Worm (Caenorhabditis elegans) whole organism, early embryonic: ENCODE data around the gene fbxa-13.

ENCODE experiments used
- B0310.2 ChIP-seq: sonication (generic microtip); optimal IDR thresholded peaks from 2 replicates; lab custom pipeline; 2016; ENCODE audit warnings: mild to moderate bottlenecking, missing genetic modification characterization, missing compliant biosample characterization
- F13C5.2 ChIP-seq: sonication (generic microtip); optimal IDR thresholded peaks from 2 replicates; lab custom pipeline; 2017; ENCODE audit warnings: mild to moderate bottlenecking, missing genetic modification characterization, inconsistent platforms, missing compliant biosample characterization
- aly-1 ChIP-seq: sonication (generic microtip); optimal IDR thresholded peaks from 2 replicates; lab custom pipeline; 2016; ENCODE audit warnings: missing genetic modification characterization, missing compliant biosample characterization
- ama-1 ChIP-seq: fragments of 150-350 bp; optimal IDR thresholded peaks from 2 replicates; lab custom pipeline; 2014
- ceh-13 ChIP-seq: fragments of 200-800 bp; sonication (Bioruptor generic); optimal IDR thresholded peaks from 2 replicates; lab custom pipeline; 2018; ENCODE audit warnings: mild to moderate bottlenecking, missing genetic modification characterization, missing compliant biosample characterization
- ceh-36 ChIP-seq: sonication (generic microtip); optimal IDR thresholded peaks from 2 replicates; lab custom pipeline; 2016; ENCODE audit warnings: missing genetic modification characterization, inconsistent platforms, missing compliant biosample characterization
- ets-7 ChIP-seq: sonication (generic microtip); optimal IDR thresholded peaks from 2 replicates; lab custom pipeline; 2016; ENCODE audit warnings: missing genotype, missing genetic modification characterization, missing compliant biosample characterization
- flt-1 ChIP-seq: fragments of 200-800 bp; sonication (Bioruptor generic); IDR thresholded peaks from 2 replicates; pipeline ENCODE4 v1.3.6; 2022; ENCODE audit warnings: missing genetic modification characterization, missing compliant biosample characterization
- hmbx-1 ChIP-seq: sonication (generic microtip); optimal IDR thresholded peaks from 2 replicates; lab custom pipeline; 2016; ENCODE audit warnings: mild to moderate bottlenecking, missing genetic modification characterization, missing compliant biosample characterization
- hmg-4 ChIP-seq: fragments of 200-800 bp; sonication (Bioruptor generic); optimal IDR thresholded peaks from 2 replicates; lab custom pipeline; 2018; ENCODE audit warnings: mild to moderate bottlenecking, missing genetic modification characterization, missing compliant biosample characterization
- hnd-1 ChIP-seq: sonication (generic microtip); optimal IDR thresholded peaks from 2 replicates; lab custom pipeline; 2016; ENCODE audit warnings: missing genetic modification characterization, missing compliant biosample characterization
- pes-1 ChIP-seq: fragments of 200-800 bp; sonication (Bioruptor generic); IDR thresholded peaks from 2 replicates; pipeline ENCODE4 v1.3.6; 2022; ENCODE audit warnings: missing genetic modification reagents, missing genetic modification characterization, missing compliant biosample characterization
- scrt-1 ChIP-seq: fragments of 200-800 bp; sonication (Bioruptor generic); IDR thresholded peaks from 2 replicates; pipeline ENCODE4 v1.3.6; 2022; ENCODE audit warnings: missing genetic modification characterization, missing compliant biosample characterization
- sea-1 ChIP-seq: fragments of 200-800 bp; sonication (Bioruptor generic); conservative IDR thresholded peaks from 2 replicates; pipeline ENCODE4 v1.3.6; 2022; ENCODE audit warnings: missing genetic modification characterization, missing compliant biosample characterization
- tbx-11 ChIP-seq: fragments of 200-800 bp; sonication (Bioruptor generic); IDR thresholded peaks from 2 replicates; pipeline ENCODE4 v1.3.6; 2022; ENCODE audit warnings: missing genetic modification characterization, missing compliant biosample characterization
- tbx-37 ChIP-seq: fragments of 200-800 bp; sonication (Bioruptor generic); conservative IDR thresholded peaks from 2 replicates; pipeline ENCODE4 v1.3.6; 2022; ENCODE audit warnings: missing genetic modification reagents, missing genetic modification characterization, missing compliant biosample characterization
- tra-4 ChIP-seq: sonication (generic microtip); optimal IDR thresholded peaks from 2 replicates; lab custom pipeline; 2017; ENCODE audit warnings: missing genetic modification characterization, missing compliant biosample characterization

fbxa-13 gene

DNA sequence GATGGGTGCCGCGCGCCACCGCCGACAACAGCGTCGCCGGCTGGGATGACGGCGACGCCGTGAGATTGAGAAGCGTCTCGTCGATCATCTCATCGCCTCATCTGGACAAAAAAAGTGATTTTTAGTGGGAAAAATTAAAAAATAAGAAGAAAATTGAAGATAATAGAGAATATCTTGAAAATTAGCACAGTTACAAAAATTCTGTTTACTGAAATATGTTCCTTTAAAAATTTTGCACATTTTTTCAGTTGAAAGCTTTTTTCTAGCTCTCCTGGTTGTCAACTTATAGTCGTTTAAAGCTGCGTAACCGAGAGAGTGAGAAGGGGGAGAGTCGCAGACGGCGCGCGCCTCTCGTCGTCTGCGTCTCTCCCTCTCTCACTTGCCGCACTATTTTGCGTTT is 27.3 kb upstream of the fbxa-13 start, which contains the start of gene ser-4:
ser-4 (minus strand) TSS at position 101 of the 400 bp plus-strand sequence.
- TF ChIP-seq hmbx-1: no peak
- TF ChIP-seq ceh-36 (tag; lab: Kevin White, UChicago): no peak
- TF ChIP-seq pes-1 (GFP tag; lab: Robert Waterston, UW): no peak
- no peak for TF ChIP-seq tbx-37
- TF ChIP-seq sea-1: no peak
- no peak for TF ChIP-seq tbx-11 (GFP tag; lab: Robert Waterston, UW)
- TF ChIP-seq B0310.2 (tag; lab: Kevin White, UChicago): no peak
- TF ChIP-seq F13C5.2: no peak
- no peak for TF ChIP-seq flt-1
- no peak for TF ChIP-seq ama-1 (lab: Kevin White, UChicago)
- TF ChIP-seq ceh-13 (GFP tag; lab: Kevin White, UChicago): no peak
- no peak for TF ChIP-seq tra-4 (tag; lab: Kevin White, UChicago)
- TF ChIP-seq ets-7 (tag; lab: Kevin White, UChicago): no peak
- no peak for TF ChIP-seq hmg-4
- TF ChIP-seq scrt-1 (GFP tag; lab: Robert Waterston, UW): no peak
- TF ChIP-seq hnd-1 (tag; lab: Kevin White, UChicago): no peak
- TF ChIP-seq aly-1 (tag; lab: Kevin White, UChicago): no peak

DNA sequence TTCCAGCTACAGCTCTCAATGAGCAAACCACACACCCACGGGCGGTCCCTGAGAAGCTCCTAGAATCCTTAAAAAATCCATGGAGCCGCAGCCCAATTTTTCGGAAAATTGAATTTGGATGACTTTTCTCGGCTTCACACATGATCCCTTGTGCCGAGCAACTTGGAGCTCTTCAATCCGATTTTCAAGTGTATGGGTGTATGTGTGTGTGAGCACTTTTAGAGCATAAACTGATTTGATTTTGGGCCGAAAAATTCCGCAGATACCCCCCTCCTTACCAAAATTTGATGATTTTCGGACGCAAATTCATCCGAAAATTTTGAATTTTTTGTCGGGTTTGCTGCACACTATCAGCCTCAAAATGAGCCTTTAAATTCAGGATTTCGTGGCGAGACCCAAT is 26.2 kb upstream of the fbxa-13 start:
- TF ChIP-seq flt-1 (no peak), hnd-1 (tag; lab: Kevin White, UChicago) (no peak), aly-1 (tag; lab: Kevin White, UChicago) (no peak), ceh-13 (GFP tag; lab: Kevin White, UChicago) (no peak), F13C5.2 (no peak), tbx-11 (GFP tag; lab: Robert Waterston, UW) (no peak), B0310.2 (tag; lab: Kevin White, UChicago) (no peak), hmbx-1 (no peak), hmg-4 (no peak), scrt-1 (GFP tag; lab: Robert Waterston, UW) (no peak), tra-4 (tag; lab: Kevin White, UChicago) (no peak), pes-1 (GFP tag; lab: Robert Waterston, UW) (no peak), ama-1 (lab: Kevin White, UChicago) (no peak), ceh-36 (tag; lab: Kevin White, UChicago) (no peak)

- no peak for TF ChIP-seq pes-1 (GFP tag; lab: Robert Waterston, UW)
- TF ChIP-seq ceh-36 (tag; lab: Kevin White, UChicago): peak; percentile 90
- no peak for TF ChIP-seq ama-1 (lab: Kevin White, UChicago)
Measured at ce11 chrIII:1718800-1719199, 13.1 kb upstream of the fbxa-13 start.

ce11 chrIII:1717772-1718171 is 12.1 kb upstream of the fbxa-13 start:
- TF ChIP-seq ceh-13 (GFP tag; lab: Kevin White, UChicago) (no peak), flt-1 (no peak), tra-4 (tag; lab: Kevin White, UChicago) (no peak), ama-1 (lab: Kevin White, UChicago) (no peak), hmg-4 (no peak), sea-1 (no peak), pes-1 (GFP tag; lab: Robert Waterston, UW) (no peak), ceh-36 (tag; lab: Kevin White, UChicago) (no peak), tbx-37 (no peak), B0310.2 (tag; lab: Kevin White, UChicago) (no peak), F13C5.2 (no peak), hmbx-1 (no peak)

DNA sequence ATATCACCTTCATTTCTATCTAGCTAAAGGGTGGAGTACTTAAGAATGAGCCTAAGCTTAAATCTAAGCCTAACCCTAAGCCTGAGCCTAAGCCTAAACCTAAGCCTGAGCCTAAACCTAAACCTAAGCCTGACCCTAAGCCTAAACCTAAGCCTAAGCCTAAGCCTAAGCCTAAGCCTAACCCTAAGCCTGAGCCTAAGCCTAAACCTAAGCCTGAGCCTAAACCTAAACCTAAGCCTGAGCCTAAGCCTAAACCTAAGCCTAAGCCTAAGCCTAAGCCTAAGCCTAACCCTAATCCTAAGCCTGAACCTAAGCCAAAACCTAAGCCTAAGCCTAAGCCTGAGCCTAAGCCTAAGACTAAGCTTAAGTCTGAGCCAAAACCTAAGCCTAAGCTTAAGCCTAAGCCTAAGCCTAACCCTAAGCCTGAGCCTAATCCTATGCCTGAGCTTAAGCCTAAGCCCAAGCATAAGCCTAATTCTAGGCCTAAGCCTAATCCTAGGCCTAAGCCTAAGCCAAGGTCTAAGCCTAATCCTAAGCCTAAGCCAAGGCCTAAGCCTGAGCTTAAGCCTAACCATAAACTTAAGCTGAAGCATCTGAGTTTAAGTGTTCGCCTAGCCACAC is 8.4 kb upstream of the fbxa-13 start:
- TF ChIP-seq ceh-36 (tag; lab: Kevin White, UChicago) (peak; percentile 94), flt-1 (no peak), pes-1 (GFP tag; lab: Robert Waterston, UW) (no peak)

DNA sequence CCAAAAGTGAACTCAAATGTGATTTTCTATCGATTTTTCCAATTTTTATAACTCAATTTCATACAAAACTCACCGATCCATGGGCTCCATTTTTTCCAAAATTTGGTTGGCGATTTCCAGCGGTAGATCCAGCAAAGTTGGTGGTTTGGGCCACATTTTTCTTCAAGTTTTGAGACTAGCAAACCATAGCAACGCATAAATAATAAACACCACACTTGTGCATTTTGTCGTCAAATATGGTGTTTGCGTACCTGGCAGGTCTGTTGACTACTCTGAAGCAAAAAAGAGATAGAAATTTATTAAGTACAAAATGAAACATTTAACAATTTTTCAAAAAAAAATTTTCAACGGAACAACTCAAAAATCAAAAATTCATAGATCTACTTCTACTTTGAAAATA is 368 bp downstream of the fbxa-13 start:
- no peak for TF ChIP-seq ceh-13 (GFP tag; lab: Kevin White, UChicago)
- TF ChIP-seq flt-1: no peak
- no peak for TF ChIP-seq pes-1 (GFP tag; lab: Robert Waterston, UW)
- no peak for TF ChIP-seq ets-7 (tag; lab: Kevin White, UChicago)
- TF ChIP-seq hmbx-1: no peak
- no peak for TF ChIP-seq hmg-4

- TF ChIP-seq B0310.2 (tag; lab: Kevin White, UChicago) (no peak), ceh-36 (tag; lab: Kevin White, UChicago) (peak; percentile 84)
Measured at ce11 chrIII:1704020-1704419, 1.7 kb downstream of the fbxa-13 start.

- TF ChIP-seq hmg-4 (no peak), flt-1 (no peak), tbx-11 (GFP tag; lab: Robert Waterston, UW) (no peak), tra-4 (tag; lab: Kevin White, UChicago) (no peak), F13C5.2 (no peak), scrt-1 (GFP tag; lab: Robert Waterston, UW) (no peak), hnd-1 (tag; lab: Kevin White, UChicago) (no peak), ama-1 (lab: Kevin White, UChicago) (no peak), pes-1 (GFP tag; lab: Robert Waterston, UW) (no peak), B0310.2 (tag; lab: Kevin White, UChicago) (no peak), ets-7 (tag; lab: Kevin White, UChicago) (no peak), sea-1 (no peak), ceh-13 (GFP tag; lab: Kevin White, UChicago) (no peak), tbx-37 (no peak), hmbx-1 (no peak), aly-1 (tag; lab: Kevin White, UChicago) (no peak), ceh-36 (tag; lab: Kevin White, UChicago) (no peak)
Measured at ce11 chrIII:1702337-1702736, 3.4 kb downstream of the fbxa-13 start, which contains the start of gene spex-3. Gene spex-3, minus strand, starts transcription at chrIII:1702437.
